Worm (Caenorhabditis elegans) whole organism, L2 larva: ENCODE measurements around the gene cav-1.

ENCODE experiments used
- ZK546.5 ChIP-seq: sonication (generic microtip); optimal IDR thresholded peaks from 2 replicates; lab custom pipeline; 2017; ENCODE audit warnings: missing biosample characterization, missing genetic modification characterization
- blmp-1 ChIP-seq: sonication (generic microtip); optimal IDR thresholded peaks from 2 replicates; lab custom pipeline; 2017; ENCODE audit warnings: missing genetic modification characterization, mild to moderate bottlenecking, missing compliant biosample characterization, antibody characterized with exemption, moderate library complexity; ENCODE audit not compliant: insufficient read depth
- fos-1 ChIP-seq: fragments of 150-350 bp; optimal IDR thresholded peaks from 2 replicates; lab custom pipeline; 2014; ENCODE audit warnings: missing biosample characterization, missing genetic modification characterization
- snpc-4 ChIP-seq: fragments of 150-350 bp; optimal IDR thresholded peaks from 2 replicates; lab custom pipeline; 2014; ENCODE audit warnings: missing biosample characterization, missing genetic modification characterization
- ztf-11 ChIP-seq: sonication (generic microtip); optimal IDR thresholded peaks from 2 replicates; lab custom pipeline; 2017; ENCODE audit warnings: missing biosample characterization, missing genetic modification characterization

DNA sequence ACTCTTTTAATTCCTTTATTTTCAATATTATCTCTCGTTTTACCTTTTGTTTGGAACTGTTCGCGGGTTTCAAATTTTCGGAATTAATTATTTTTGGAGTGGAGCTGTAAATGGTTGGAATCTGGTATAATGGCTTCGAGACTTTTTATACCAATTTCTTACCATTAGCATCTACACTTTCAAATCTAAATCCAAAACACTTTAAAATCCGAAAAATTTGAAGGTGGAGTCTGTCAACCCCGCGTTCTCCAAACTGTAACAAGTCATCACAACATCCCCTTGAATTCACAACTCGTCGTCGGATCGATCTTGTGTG lies 14.9 kb upstream of the cav-1 start, which contains the start of gene nhr-97:
- TF ChIP-seq fos-1 (no peak), blmp-1 (tag; lab: Kevin White, UChicago) (no peak), snpc-4 (tag; lab: Kevin White, UChicago) (no peak), ztf-11 (tag; lab: Kevin White, UChicago) (no peak), ZK546.5 (no peak)
